Worm (Caenorhabditis elegans) whole organism, L3 larva: ENCODE data around the gene Y49E10.16.

ENCODE experiments used
- R02D3.7 ChIP-seq: fragments of 150-350 bp; optimal IDR thresholded peaks from 2 replicates; lab custom pipeline; 2014; ENCODE audit warnings: missing biosample characterization, missing genetic modification characterization
- ZK546.5 ChIP-seq: sonication (generic microtip); optimal IDR thresholded peaks from 2 replicates; lab custom pipeline; 2017; ENCODE audit warnings: missing biosample characterization, missing genetic modification characterization
- ama-1 ChIP-seq: fragments of 150-350 bp; optimal IDR thresholded peaks from 2 replicates; lab custom pipeline; 2018
- ceh-16 ChIP-seq: sonication (generic microtip); optimal IDR thresholded peaks from 2 replicates; lab custom pipeline; 2017; ENCODE audit warnings: missing biosample characterization, missing genetic modification characterization
- egl-5 ChIP-seq: fragments of 150-350 bp; optimal IDR thresholded peaks from 2 replicates; lab custom pipeline; 2017; ENCODE audit warnings: missing biosample characterization, missing genetic modification reagents, missing genetic modification characterization, inconsistent platforms
- fos-1 ChIP-seq: fragments of 150-350 bp; optimal IDR thresholded peaks from 2 replicates; lab custom pipeline; 2014; ENCODE audit warnings: missing biosample characterization, missing genetic modification characterization
- lsy-12 ChIP-seq: sonication (generic microtip); optimal IDR thresholded peaks from 2 replicates; lab custom pipeline; 2016; ENCODE audit warnings: mild to moderate bottlenecking, missing genetic modification characterization, missing compliant biosample characterization
- nfya-1 ChIP-seq: sonication (generic microtip); optimal IDR thresholded peaks from 2 replicates; lab custom pipeline; 2017; ENCODE audit warnings: missing genetic modification characterization, mild to moderate bottlenecking, missing compliant biosample characterization, antibody characterized with exemption, moderate library complexity; ENCODE audit not compliant: insufficient read depth
- nhr-237 ChIP-seq: fragments of 150-350 bp; optimal IDR thresholded peaks from 2 replicates; lab custom pipeline; 2014; ENCODE audit warnings: missing biosample characterization, missing genetic modification characterization
- nhr-28 ChIP-seq: fragments of 150-350 bp; optimal IDR thresholded peaks from 2 replicates; lab custom pipeline; 2014; ENCODE audit warnings: missing biosample characterization, missing genetic modification characterization
- nhr-77 ChIP-seq: fragments of 150-350 bp; optimal IDR thresholded peaks from 2 replicates; lab custom pipeline; 2014; ENCODE audit warnings: missing biosample characterization, missing genetic modification characterization
- skn-1 ChIP-seq: fragments of 150-350 bp; optimal IDR thresholded peaks from 2 replicates; lab custom pipeline; 2014; ENCODE audit warnings: missing biosample characterization, missing genetic modification characterization
- snpc-4 ChIP-seq: fragments of 150-350 bp; optimal IDR thresholded peaks from 2 replicates; lab custom pipeline; 2014; ENCODE audit warnings: missing biosample characterization, missing genetic modification characterization
- unc-62 ChIP-seq: fragments of 150-350 bp; sonication (generic microtip); optimal IDR thresholded peaks from 4 replicates; lab custom pipeline; 2014; ENCODE audit warnings: missing biosample characterization, missing genetic modification reagents, missing genetic modification characterization

DNA sequence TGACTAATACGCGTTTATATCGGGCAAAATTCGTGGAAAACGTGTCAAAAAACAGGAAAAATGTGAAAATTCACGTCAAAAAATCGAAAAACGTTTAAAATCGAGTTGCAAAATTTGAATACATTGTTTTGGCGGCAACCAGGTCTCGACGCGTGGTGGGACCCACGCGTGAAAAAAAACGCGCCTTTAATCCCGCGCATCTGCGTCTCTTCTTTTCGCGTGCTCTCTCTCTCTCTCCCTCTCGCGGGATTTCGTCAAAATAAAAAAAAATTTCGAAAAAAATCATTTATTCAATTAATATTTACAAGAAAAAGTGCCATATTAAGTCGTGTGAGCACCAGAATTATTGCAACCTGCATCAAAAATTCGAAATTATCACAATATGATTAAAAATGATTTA lies 23.0 kb downstream of the Y49E10.16 start, which contains the start of gene ani-1:
- TF ChIP-seq snpc-4 (tag; lab: Kevin White, UChicago), result no peak
- peak; percentile 83 for TF ChIP-seq nfya-1 (tag; lab: Kevin White, UChicago)
- no peak for TF ChIP-seq nhr-28
- no peak for TF ChIP-seq ceh-16 (tag; lab: Kevin White, UChicago)
- TF ChIP-seq R02D3.7, result peak; percentile 10
- no peak for TF ChIP-seq nhr-237 (tag; lab: Kevin White, UChicago)
- TF ChIP-seq lsy-12 (tag; lab: Kevin White, UChicago), result no peak
- no peak for TF ChIP-seq unc-62 (GFP tag; lab: Kevin White, UChicago)
- TF ChIP-seq fos-1 (tag; lab: Kevin White, UChicago), result no peak
- TF ChIP-seq egl-5 (tag; lab: Kevin White, UChicago), result no peak
- TF ChIP-seq ama-1, result peak; percentile 90
- no peak for TF ChIP-seq nhr-77 (tag; lab: Kevin White, UChicago)
- peak; percentile 38 for TF ChIP-seq skn-1
- no peak for TF ChIP-seq ZK546.5
